Worm (Caenorhabditis elegans) whole organism, early embryonic: ENCODE data around the gene ges-1.

Source experiments
- aly-1 ChIP-seq: sonication (generic microtip); optimal IDR thresholded peaks from 2 replicates; lab custom pipeline; 2016; ENCODE audit warnings: missing genetic modification characterization, missing compliant biosample characterization
- ama-1 ChIP-seq: fragments of 150-350 bp; optimal IDR thresholded peaks from 2 replicates; lab custom pipeline; 2014
- ceh-36 ChIP-seq: sonication (generic microtip); optimal IDR thresholded peaks from 2 replicates; lab custom pipeline; 2016; ENCODE audit warnings: missing genetic modification characterization, inconsistent platforms, missing compliant biosample characterization
- hmbx-1 ChIP-seq: sonication (generic microtip); optimal IDR thresholded peaks from 2 replicates; lab custom pipeline; 2016; ENCODE audit warnings: mild to moderate bottlenecking, missing genetic modification characterization, missing compliant biosample characterization
- hmg-4 ChIP-seq: fragments of 200-800 bp; sonication (Bioruptor generic); optimal IDR thresholded peaks from 2 replicates; lab custom pipeline; 2018; ENCODE audit warnings: mild to moderate bottlenecking, missing genetic modification characterization, missing compliant biosample characterization
- scrt-1 ChIP-seq: fragments of 200-800 bp; sonication (Bioruptor generic); IDR thresholded peaks from 2 replicates; pipeline ENCODE4 v1.3.6; 2022; ENCODE audit warnings: missing genetic modification characterization, missing compliant biosample characterization

DNA sequence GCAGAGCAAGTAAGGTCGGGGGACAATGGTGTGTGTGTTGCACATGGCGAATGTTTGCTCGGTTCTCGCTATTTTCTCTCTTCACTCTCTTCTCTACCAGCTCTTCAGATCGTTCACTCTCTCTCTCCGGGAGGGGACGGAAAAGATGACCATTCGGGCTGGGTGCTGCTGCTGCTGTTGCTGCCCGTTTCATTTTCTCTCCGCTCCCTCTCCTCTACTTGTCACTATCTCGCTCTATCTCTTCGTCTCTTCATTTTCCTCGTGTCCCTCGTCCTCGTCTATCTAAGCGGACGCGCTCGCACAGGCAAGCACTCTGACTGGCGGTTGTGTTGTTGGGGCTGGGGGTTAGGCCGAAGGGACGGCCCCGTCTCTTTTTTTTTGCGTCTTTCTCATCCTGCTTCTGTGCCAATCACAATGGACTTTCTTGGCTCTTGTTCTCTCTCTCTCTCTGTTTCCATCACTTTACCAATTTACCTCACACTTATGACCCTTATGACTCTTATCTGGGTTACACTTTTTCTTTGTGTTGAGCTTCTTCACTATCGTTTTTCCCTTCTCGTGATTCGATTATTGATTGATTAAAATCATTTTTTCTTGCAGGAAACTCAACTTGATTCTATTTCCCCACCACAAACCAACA is 42.7 kb upstream of the ges-1 start, which contains the start of the genes F53E2.2 and unc-60:
- peak; percentile 85 for TF ChIP-seq hmg-4
- no peak for TF ChIP-seq hmbx-1 (tag; lab: Kevin White, UChicago)
- TF ChIP-seq scrt-1 (GFP tag; lab: Robert Waterston, UW), result no peak
- no peak for TF ChIP-seq ama-1 (lab: Kevin White, UChicago)
- TF ChIP-seq aly-1, result peak; percentile 66
- no peak for TF ChIP-seq ceh-36 (tag; lab: Kevin White, UChicago)
